Worm (Caenorhabditis elegans): Measurements from ENCODE around the gene C25H3.10.
A peak's percentile ranks its signal among the peaks of the same experiment; 100 is the strongest.

ce11 chrII:5698869-5699268 lies at the start of gene C25H3.10, which contains the start of gene C25H3.1:
- TF ChIP-seq lsy-2 (tag; optimal IDR thresholded peaks at IDR 0.05) (peak; percentile 2 to 4), unc-62 (GFP tag; optimal IDR thresholded peaks at IDR 0.05) (no peak), egl-27 (tag; optimal IDR thresholded peaks at IDR 0.05) (no peak), nhr-28 (tag; optimal IDR thresholded peaks at IDR 0.05) (no peak), ceh-88 (GFP tag; IDR thresholded peaks at IDR 0.05) (no peak), nhr-20 (tag; optimal IDR thresholded peaks at IDR 0.05) (peak; percentile 19), mdl-1 (tag; optimal IDR thresholded peaks at IDR 0.05) (no peak), swsn-7 (tag; optimal IDR thresholded peaks at IDR 0.05) (no peak), lin-39 (tag; optimal IDR thresholded peaks at IDR 0.05) (no peak), nhr-237 (tag; optimal IDR thresholded peaks at IDR 0.05) (no peak), lin-13 (GFP tag; optimal IDR thresholded peaks at IDR 0.05) (no peak), ceh-63 (GFP tag; optimal IDR thresholded peaks at IDR 0.05) (no peak), pag-3 (tag; optimal IDR thresholded peaks at IDR 0.05; ENCODE audit: borderline replicate concordance, insufficient read depth) (no peak), zag-1 (tag; optimal IDR thresholded peaks at IDR 0.05) (no peak)

Measured in whole organism, L1 larva.